Fruit fly (Drosophila melanogaster): ENCODE results near the gene Edem1.

DNA sequence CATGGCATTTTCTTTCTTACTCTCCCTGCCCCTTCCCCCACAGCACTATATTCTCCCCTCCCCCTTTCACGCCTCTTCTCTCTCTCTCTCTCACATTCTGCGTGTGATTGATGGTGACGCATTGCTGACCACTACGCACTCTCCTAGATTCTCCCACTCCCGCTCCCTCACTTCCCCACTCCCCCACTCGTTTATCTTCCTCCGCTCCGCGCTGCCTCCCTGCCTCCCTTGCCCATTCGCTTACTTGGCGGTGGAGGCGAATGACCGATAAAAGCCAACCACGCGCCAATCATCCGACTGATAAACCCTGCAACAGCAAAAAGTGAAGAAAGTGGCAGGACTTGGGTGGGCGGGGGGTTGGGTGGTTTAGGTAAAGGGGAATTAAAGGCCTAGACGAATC is 41.7 kb upstream of the Edem1 start:
- no peak for TF ChIP-seq CG15336 (GFP tag; IDR thresholded peaks at IDR 0.05)
- no peak for TF ChIP-seq CG1621 (tag; optimal IDR thresholded peaks at IDR 0.05)
- no peak for TF ChIP-seq CG6163 (GFP tag; IDR thresholded peaks at IDR 0.05)
- TF ChIP-seq cyc (GFP tag; optimal IDR thresholded peaks at IDR 0.05): no peak
- TF ChIP-seq ss (GFP tag; optimal IDR thresholded peaks at IDR 0.05): peak in 1 of 2 experiments; percentile 33
- no peak for TF ChIP-seq CG31627 (GFP tag; optimal IDR thresholded peaks at IDR 0.05)
- TF ChIP-seq Blimp-1 (GFP tag; optimal IDR thresholded peaks at IDR 0.05): no peak
- no peak for TF ChIP-seq CG8632 (GFP tag; optimal IDR thresholded peaks at IDR 0.05)
- no peak for TF ChIP-seq OdsH (GFP tag; optimal IDR thresholded peaks at IDR 0.05)
- no peak for TF ChIP-seq Sox15 (GFP tag; optimal IDR thresholded peaks at IDR 0.05)
- no peak for TF ChIP-seq dsx (GFP tag; optimal IDR thresholded peaks at IDR 0.05; ENCODE audit: poor library complexity, severe bottlenecking)
- TF ChIP-seq Hr4 (GFP tag; optimal IDR thresholded peaks at IDR 0.05): no peak
- TF ChIP-seq CG6808 (GFP tag; optimal IDR thresholded peaks at IDR 0.05): no peak
- TF ChIP-seq CG11762 (GFP tag; optimal IDR thresholded peaks at IDR 0.05; ENCODE audit: insufficient read depth): no peak

All from whole organism, prepupa.